Fruit fly (Drosophila melanogaster): Measurements from ENCODE around the gene CtsL4.

The CtsL4 gene

dm6 chr2L:10381890-10382450 is 25.6 kb upstream of the CtsL4 start, which contains the start of gene CG5096:
TSS of gene CG5096 (plus strand) at chr2L:10382263.
- no peak for TF ChIP-seq Dll (optimal IDR thresholded peaks at IDR 0.05)
- TF ChIP-seq CG8478 (optimal IDR thresholded peaks at IDR 0.05): no peak
- no peak for TF ChIP-seq EcR (GFP tag; optimal IDR thresholded peaks at IDR 0.05)
- no peak for TF ChIP-seq pan (optimal IDR thresholded peaks at IDR 0.05)
- TF ChIP-seq psq (optimal IDR thresholded peaks at IDR 0.05): no peak
- no peak for TF ChIP-seq usp (GFP tag; optimal IDR thresholded peaks at IDR 0.05)

dm6 chr2L:10379865-10380264 is 23.5 kb upstream of the CtsL4 start, which contains the start of gene gny:
TSS of gene gny (plus strand) at chr2L:10380103.
- TF ChIP-seq pan (optimal IDR thresholded peaks at IDR 0.05) (no peak), CG8478 (optimal IDR thresholded peaks at IDR 0.05) (no peak), Dll (optimal IDR thresholded peaks at IDR 0.05) (no peak), EcR (GFP tag; optimal IDR thresholded peaks at IDR 0.05) (no peak), psq (optimal IDR thresholded peaks at IDR 0.05) (no peak), usp (GFP tag; optimal IDR thresholded peaks at IDR 0.05) (no peak)

dm6 chr2L:10378631-10379030 is 22.2 kb upstream of the CtsL4 start:
- no peak for TF ChIP-seq usp (GFP tag; optimal IDR thresholded peaks at IDR 0.05)

dm6 chr2L:10376276-10376675 is 19.9 kb upstream of the CtsL4 start:
- no peak for TF ChIP-seq CG8478 (optimal IDR thresholded peaks at IDR 0.05)
- peak; percentile 2 for TF ChIP-seq pan (optimal IDR thresholded peaks at IDR 0.05)

- TF ChIP-seq Dll (optimal IDR thresholded peaks at IDR 0.05): no peak
- peak; percentile 21 for TF ChIP-seq pan (optimal IDR thresholded peaks at IDR 0.05)
These were observed 19.3 kb upstream of the CtsL4 start, which contains the start of the genes CG33303 and dpr19 for dm6 chr2L:10375464-10376236. TSS of gene CG33303 (minus strand) at chr2L:10375757. TSS of gene dpr19 (plus strand) at chr2L:10376168.

dm6 chr2L:10373605-10374269 is 17.3 kb upstream of the CtsL4 start, which contains the start of gene rho-5:
TSS of gene rho-5 (minus strand) at chr2L:10373900.
- TF ChIP-seq Dll (optimal IDR thresholded peaks at IDR 0.05): no peak
- TF ChIP-seq EcR (GFP tag; optimal IDR thresholded peaks at IDR 0.05): no peak
- no peak for TF ChIP-seq psq (optimal IDR thresholded peaks at IDR 0.05)
- no peak for TF ChIP-seq pan (optimal IDR thresholded peaks at IDR 0.05)
- no peak for TF ChIP-seq CG8478 (optimal IDR thresholded peaks at IDR 0.05)
- no peak for TF ChIP-seq usp (GFP tag; optimal IDR thresholded peaks at IDR 0.05)

dm6 chr2L:10372297-10372696 is 15.9 kb upstream of the CtsL4 start:
- TF ChIP-seq CG8478 (optimal IDR thresholded peaks at IDR 0.05) (no peak), psq (optimal IDR thresholded peaks at IDR 0.05) (no peak), EcR (GFP tag; optimal IDR thresholded peaks at IDR 0.05) (no peak), usp (GFP tag; optimal IDR thresholded peaks at IDR 0.05) (no peak), pan (optimal IDR thresholded peaks at IDR 0.05) (no peak), Dll (optimal IDR thresholded peaks at IDR 0.05) (no peak)

- TF ChIP-seq CG8478 (optimal IDR thresholded peaks at IDR 0.05) (no peak), psq (optimal IDR thresholded peaks at IDR 0.05) (no peak), usp (GFP tag; optimal IDR thresholded peaks at IDR 0.05) (no peak), pan (optimal IDR thresholded peaks at IDR 0.05) (no peak), EcR (GFP tag; optimal IDR thresholded peaks at IDR 0.05) (no peak), Dll (optimal IDR thresholded peaks at IDR 0.05) (no peak)
These were observed 10.1 kb upstream of the CtsL4 start, which contains the start of gene CG5056 for dm6 chr2L:10366525-10366924. TSS of gene CG5056 (plus strand) at chr2L:10366692.

- no peak for TF ChIP-seq pan (optimal IDR thresholded peaks at IDR 0.05)
- no peak for TF ChIP-seq Dll (optimal IDR thresholded peaks at IDR 0.05)
- no peak for TF ChIP-seq psq (optimal IDR thresholded peaks at IDR 0.05)
- TF ChIP-seq usp (GFP tag; optimal IDR thresholded peaks at IDR 0.05): no peak
- no peak for TF ChIP-seq CG8478 (optimal IDR thresholded peaks at IDR 0.05)
- no peak for TF ChIP-seq EcR (GFP tag; optimal IDR thresholded peaks at IDR 0.05)
These were observed 7.8 kb upstream of the CtsL4 start, which contains the start of gene lft for dm6 chr2L:10364229-10364628. TSS of gene lft (plus strand) at chr2L:10364471.

- TF ChIP-seq usp (GFP tag; optimal IDR thresholded peaks at IDR 0.05): no peak
- TF ChIP-seq psq (optimal IDR thresholded peaks at IDR 0.05): no peak
- TF ChIP-seq EcR (GFP tag; optimal IDR thresholded peaks at IDR 0.05): no peak
- TF ChIP-seq Dll (optimal IDR thresholded peaks at IDR 0.05): no peak
- TF ChIP-seq pan (optimal IDR thresholded peaks at IDR 0.05): no peak
- TF ChIP-seq CG8478 (optimal IDR thresholded peaks at IDR 0.05): no peak
These were observed 6.1 kb upstream of the CtsL4 start, which contains the start of the genes Cand1 and pim for dm6 chr2L:10362408-10363067. TSS of gene Cand1 (minus strand) at chr2L:10362707. TSS of gene pim (plus strand) at chr2L:10362989.

- TF ChIP-seq psq (optimal IDR thresholded peaks at IDR 0.05) (no peak), usp (GFP tag; optimal IDR thresholded peaks at IDR 0.05) (no peak), Dll (optimal IDR thresholded peaks at IDR 0.05) (no peak), EcR (GFP tag; optimal IDR thresholded peaks at IDR 0.05) (no peak), CG8478 (optimal IDR thresholded peaks at IDR 0.05) (no peak), pan (optimal IDR thresholded peaks at IDR 0.05) (no peak)
These were observed 2.5 kb downstream of the CtsL4 start, which contains the start of gene CG34367 for dm6 chr2L:10353871-10354270. TSS of gene CG34367 (minus strand) at chr2L:10353905.
